Worm (Caenorhabditis elegans): Measurements from ENCODE around the gene elt-7.

elt-7 gene

ce11 chrV:4790368-4790767, 19.9 kb downstream of the elt-7 start, which contains the start of gene R02F11.12:
TSS of gene R02F11.12 (plus strand) at chrV:4790668.
- no peak for TF ChIP-seq nhr-28 (tag; optimal IDR thresholded peaks at IDR 0.05)
- no peak for TF ChIP-seq cnd-1 (tag; optimal IDR thresholded peaks at IDR 0.05)
- TF ChIP-seq elt-3 (tag; optimal IDR thresholded peaks at IDR 0.05): no peak
- no peak for TF ChIP-seq mab-5 (tag; optimal IDR thresholded peaks at IDR 0.05)
- TF ChIP-seq flh-1 (GFP tag; optimal IDR thresholded peaks at IDR 0.05): no peak
- TF ChIP-seq unc-120 (tag; optimal IDR thresholded peaks at IDR 0.05; ENCODE audit: poor library complexity, severe bottlenecking): no peak
- no peak for TF ChIP-seq lsy-2 (tag; optimal IDR thresholded peaks at IDR 0.05)
- no peak for TF ChIP-seq sem-2 (GFP tag; optimal IDR thresholded peaks at IDR 0.05)
- TF ChIP-seq pha-4 (tag; optimal IDR thresholded peaks at IDR 0.05): no peak
- no peak for TF ChIP-seq mls-2 (tag; optimal IDR thresholded peaks at IDR 0.05)
- no peak for TF ChIP-seq nhr-2 (tag; optimal IDR thresholded peaks at IDR 0.05)

- TF ChIP-seq cnd-1 (tag; optimal IDR thresholded peaks at IDR 0.05) (no peak), ceh-43 (GFP tag; optimal IDR thresholded peaks at IDR 0.05) (no peak), unc-120 (tag; optimal IDR thresholded peaks at IDR 0.05; ENCODE audit: poor library complexity, severe bottlenecking) (no peak), bed-3 (GFP tag; optimal IDR thresholded peaks at IDR 0.05) (no peak), nhr-12 (tag; optimal IDR thresholded peaks at IDR 0.05) (no peak), zip-8 (tag; optimal IDR thresholded peaks at IDR 0.05) (no peak), elt-1 (tag; optimal IDR thresholded peaks at IDR 0.05; ENCODE audit: borderline replicate concordance, insufficient read depth) (no peak), ham-2 (GFP tag; optimal IDR thresholded peaks at IDR 0.05) (no peak), nhr-28 (tag; optimal IDR thresholded peaks at IDR 0.05) (no peak), M03D4.4 (tag; optimal IDR thresholded peaks at IDR 0.05) (no peak), nhr-237 (tag; optimal IDR thresholded peaks at IDR 0.05) (no peak), pha-4 (tag; optimal IDR thresholded peaks at IDR 0.05) (no peak)
Observed at ce11 chrV:4791569-4791968, 21.1 kb downstream of the elt-7 start, which contains the start of gene R02F11.11. TSS of gene R02F11.11 (plus strand) at chrV:4791869.

ce11 chrV:4794308-4794707, 23.8 kb downstream of the elt-7 start, which contains the start of gene R02F11.2:
TSS of gene R02F11.2 (plus strand) at chrV:4794599.
- TF ChIP-seq lin-32 (GFP tag; optimal IDR thresholded peaks at IDR 0.05) (no peak), mls-2 (tag; optimal IDR thresholded peaks at IDR 0.05) (no peak), ham-2 (GFP tag; optimal IDR thresholded peaks at IDR 0.05) (no peak), elt-3 (tag; optimal IDR thresholded peaks at IDR 0.05) (no peak), unc-62 (GFP tag; optimal IDR thresholded peaks at IDR 0.05) (no peak), mep-1 (tag; optimal IDR thresholded peaks at IDR 0.05) (no peak), ztf-11 (tag; optimal IDR thresholded peaks at IDR 0.05) (no peak), unc-39 (tag; optimal IDR thresholded peaks at IDR 0.05) (no peak), nhr-12 (tag; optimal IDR thresholded peaks at IDR 0.05) (no peak), zip-8 (tag; optimal IDR thresholded peaks at IDR 0.05) (no peak), mab-5 (tag; optimal IDR thresholded peaks at IDR 0.05) (no peak), bed-3 (GFP tag; optimal IDR thresholded peaks at IDR 0.05) (no peak), tbx-8 (GFP tag; optimal IDR thresholded peaks at IDR 0.05) (no peak), hlh-1 (tag; optimal IDR thresholded peaks at IDR 0.05) (no peak), ceh-83 (GFP tag; optimal IDR thresholded peaks at IDR 0.05) (no peak), drap-1 (GFP tag; optimal IDR thresholded peaks at IDR 0.05) (no peak), sptf-1 (tag; optimal IDR thresholded peaks at IDR 0.05) (no peak)

ce11 chrV:4800794-4801193, 30.3 kb downstream of the elt-7 start, which contains the start of gene R02F11.1:
TSS of gene R02F11.1 (plus strand) at chrV:4801094.
- TF ChIP-seq M03D4.4 (tag; optimal IDR thresholded peaks at IDR 0.05) (no peak), sptf-1 (tag; optimal IDR thresholded peaks at IDR 0.05) (no peak), mls-2 (tag; optimal IDR thresholded peaks at IDR 0.05) (no peak), ces-1 (GFP tag; optimal IDR thresholded peaks at IDR 0.05) (no peak), lin-32 (GFP tag; optimal IDR thresholded peaks at IDR 0.05) (no peak), mep-1 (tag; optimal IDR thresholded peaks at IDR 0.05) (no peak), nhr-237 (tag; optimal IDR thresholded peaks at IDR 0.05) (no peak), flh-1 (GFP tag; optimal IDR thresholded peaks at IDR 0.05) (no peak), drap-1 (GFP tag; optimal IDR thresholded peaks at IDR 0.05) (no peak), nhr-12 (tag; optimal IDR thresholded peaks at IDR 0.05) (no peak), nhr-28 (tag; optimal IDR thresholded peaks at IDR 0.05) (no peak), nhr-76 (tag; optimal IDR thresholded peaks at IDR 0.05) (no peak)

- TF ChIP-seq ztf-11 (tag; optimal IDR thresholded peaks at IDR 0.05): no peak
- TF ChIP-seq blmp-1 (tag; optimal IDR thresholded peaks at IDR 0.05): no peak
- TF ChIP-seq ceh-39 (tag; optimal IDR thresholded peaks at IDR 0.05): no peak
- no peak for TF ChIP-seq nhr-2 (tag; optimal IDR thresholded peaks at IDR 0.05)
- TF ChIP-seq mls-2 (tag; optimal IDR thresholded peaks at IDR 0.05): no peak
- TF ChIP-seq elt-3 (tag; optimal IDR thresholded peaks at IDR 0.05): no peak
- TF ChIP-seq snpc-4 (tag; optimal IDR thresholded peaks at IDR 0.05): no peak
- TF ChIP-seq nhr-28 (tag; optimal IDR thresholded peaks at IDR 0.05): no peak
- no peak for TF ChIP-seq ceh-43 (GFP tag; optimal IDR thresholded peaks at IDR 0.05)
- no peak for TF ChIP-seq lin-13 (tag; optimal IDR thresholded peaks at IDR 0.05)
- TF ChIP-seq mab-5 (tag; optimal IDR thresholded peaks at IDR 0.05): no peak
- TF ChIP-seq unc-62 (GFP tag; optimal IDR thresholded peaks at IDR 0.05): no peak
Observed at ce11 chrV:4801943-4802342, 31.5 kb downstream of the elt-7 start.
